Worm (Caenorhabditis elegans) whole organism, L4 larva: Measurements from ENCODE around the gene set-2.

ENCODE experiments used
- aly-2 ChIP-seq: sonication (generic microtip); optimal IDR thresholded peaks from 2 replicates; lab custom pipeline; 2018; ENCODE audit warnings: missing biosample characterization, missing genetic modification characterization
- ama-1 ChIP-seq: fragments of 150-350 bp; optimal IDR thresholded peaks from 2 replicates; lab custom pipeline; 2014; ENCODE audit warnings: inconsistent platforms, mixed read lengths
- ceh-28 ChIP-seq: fragments of 150-350 bp; optimal IDR thresholded peaks from 2 replicates; lab custom pipeline; 2014; ENCODE audit warnings: missing biosample characterization, missing genetic modification reagents, missing genetic modification characterization
- ceh-62 ChIP-seq: sonication (generic microtip); optimal IDR thresholded peaks from 2 replicates; lab custom pipeline; 2017; ENCODE audit warnings: missing biosample characterization, missing genetic modification characterization
- mdl-1 ChIP-seq, 2 experiments: fragments of 150-350 bp in 1 of 2; sonication (generic microtip) in 1 of 2; optimal IDR thresholded peaks; 2 replicates each; lab custom pipeline; 2014 to 2017; ENCODE audit warnings: missing biosample characterization in 2 of 2, missing genetic modification characterization in 2 of 2
- nhr-10 ChIP-seq: fragments of 150-350 bp; optimal IDR thresholded peaks from 2 replicates; lab custom pipeline; 2014; ENCODE audit warnings: missing biosample characterization, missing genetic modification characterization
- nhr-11 ChIP-seq: fragments of 150-350 bp; optimal IDR thresholded peaks from 2 replicates; lab custom pipeline; 2014; ENCODE audit warnings: missing biosample characterization, missing genetic modification characterization
- nhr-6 ChIP-seq: fragments of 150-350 bp; optimal IDR thresholded peaks from 2 replicates; lab custom pipeline; 2014; ENCODE audit warnings: missing biosample characterization, missing genetic modification characterization
- nhr-77 ChIP-seq: fragments of 150-350 bp; optimal IDR thresholded peaks from 2 replicates; lab custom pipeline; 2014; ENCODE audit warnings: missing biosample characterization, missing genetic modification characterization
- unc-62 ChIP-seq, 3 experiments: fragments of 150-350 bp in 1 of 3; sonication (generic microtip); optimal IDR thresholded peaks in 2 of 3; peaks in 1 of 3; 1 replicate in 1 of 3; 2 replicates in 2 of 3; lab custom pipeline; 2014 to 2017; ENCODE audit warnings: missing biosample characterization in 3 of 3, missing genetic modification characterization in 3 of 3, missing genetic modification reagents in 3 of 3, missing genotype in 1 of 3
- zfp-2 ChIP-seq: sonication (generic microtip); optimal IDR thresholded peaks from 2 replicates; lab custom pipeline; 2016; ENCODE audit warnings: mild to moderate bottlenecking, missing genetic modification characterization, missing compliant biosample characterization
- ztf-11 ChIP-seq: fragments of 150-350 bp; optimal IDR thresholded peaks from 2 replicates; lab custom pipeline; 2014; ENCODE audit warnings: missing biosample characterization, missing genetic modification characterization

- no peak for TF ChIP-seq ceh-62 (tag; lab: Kevin White, UChicago)
- no peak for TF ChIP-seq nhr-11 (tag; lab: Kevin White, UChicago)
- TF ChIP-seq ztf-11 (tag; lab: Kevin White, UChicago): no peak
- no peak for TF ChIP-seq ama-1 (lab: Kevin White, UChicago)
- TF ChIP-seq ceh-28 (tag; lab: Kevin White, UChicago): no peak
- TF ChIP-seq aly-2 (tag; lab: Kevin White, UChicago): no peak
- TF ChIP-seq zfp-2 (tag; lab: Kevin White, UChicago): no peak
- TF ChIP-seq nhr-10: no peak
- no peak for TF ChIP-seq nhr-77
- no peak for TF ChIP-seq nhr-6
- TF ChIP-seq mdl-1 (tag; optimal IDR thresholded peaks at IDR 0.05; lab: Kevin White, UChicago): no peak
- TF ChIP-seq unc-62 (GFP tag; optimal IDR thresholded peaks at IDR 0.05 in 1 of 2; lab: Kevin White, UChicago): no peak
- TF ChIP-seq unc-62 (tag; optimal IDR thresholded peaks at IDR 0.05; lab: Kevin White, UChicago): no peak
Observed at ce11 chrIII:4951210-4951609, 21.2 kb upstream of the set-2 start.
